Worm (Caenorhabditis elegans): ENCODE data around the gene C44C10.12.

ce11 chrX:11673063-11673759 lies 23.6 kb upstream of the C44C10.12 start:
- TF ChIP-seq flh-1 (GFP tag; optimal IDR thresholded peaks at IDR 0.05) (no peak), elt-3 (tag; optimal IDR thresholded peaks at IDR 0.05) (no peak), elt-1 (tag; optimal IDR thresholded peaks at IDR 0.05; ENCODE audit: borderline replicate concordance, insufficient read depth) (no peak), tbx-8 (GFP tag; optimal IDR thresholded peaks at IDR 0.05) (no peak), nhr-28 (tag; optimal IDR thresholded peaks at IDR 0.05) (no peak), lin-32 (GFP tag; optimal IDR thresholded peaks at IDR 0.05) (peak; percentile 85), snpc-4 (tag; optimal IDR thresholded peaks at IDR 0.05) (no peak), mep-1 (tag; optimal IDR thresholded peaks at IDR 0.05) (no peak), blmp-1 (tag; optimal IDR thresholded peaks at IDR 0.05) (no peak), nhr-237 (tag; optimal IDR thresholded peaks at IDR 0.05) (no peak), unc-62 (GFP tag; optimal IDR thresholded peaks at IDR 0.05) (no peak)
